Fruit fly (Drosophila melanogaster): ENCODE measurements around the gene CG12084.

CG12084 gene

DNA sequence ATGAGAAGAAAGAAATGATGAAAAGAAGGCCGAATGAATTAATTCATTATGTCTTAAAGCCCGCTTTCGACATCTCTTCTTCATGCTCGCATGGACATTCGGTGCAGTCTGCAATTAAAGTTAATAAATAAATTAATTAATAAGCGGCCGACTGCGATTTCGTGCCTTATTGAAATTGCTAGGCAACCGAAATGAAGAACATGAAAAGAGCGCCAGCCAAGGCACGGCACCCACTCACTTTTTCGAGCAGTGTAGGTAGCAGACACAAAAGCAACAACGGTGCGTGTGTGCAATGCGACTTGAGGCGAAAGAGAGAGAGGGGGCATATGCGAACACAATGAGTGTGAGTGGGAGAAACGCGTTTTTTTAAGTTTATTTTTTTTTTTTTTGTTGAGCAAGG is 32.0 kb downstream of the CG12084 start (continued):
- TF ChIP-seq CG9139 (GFP tag; optimal IDR thresholded peaks at IDR 0.05) (no peak), esn (GFP tag; optimal IDR thresholded peaks at IDR 0.05) (peak; percentile 65), Eip78C (GFP tag) (peak; percentile 87), CG31627 (GFP tag; optimal IDR thresholded peaks at IDR 0.05) (peak; percentile 46), CG8319 (GFP tag; optimal IDR thresholded peaks at IDR 0.05) (no peak), Ets21C (GFP tag; optimal IDR thresholded peaks at IDR 0.05) (peak; percentile 17), fd85E (GFP tag; optimal IDR thresholded peaks at IDR 0.05) (no peak), dac (GFP tag; optimal IDR thresholded peaks at IDR 0.05) (peak; percentile 53), Sox102F (GFP tag; optimal IDR thresholded peaks at IDR 0.05) (peak; percentile 52), Blimp-1 (GFP tag; optimal IDR thresholded peaks at IDR 0.05) (no peak), Smox (GFP tag; optimal IDR thresholded peaks at IDR 0.05) (peak; percentile 48)

DNA sequence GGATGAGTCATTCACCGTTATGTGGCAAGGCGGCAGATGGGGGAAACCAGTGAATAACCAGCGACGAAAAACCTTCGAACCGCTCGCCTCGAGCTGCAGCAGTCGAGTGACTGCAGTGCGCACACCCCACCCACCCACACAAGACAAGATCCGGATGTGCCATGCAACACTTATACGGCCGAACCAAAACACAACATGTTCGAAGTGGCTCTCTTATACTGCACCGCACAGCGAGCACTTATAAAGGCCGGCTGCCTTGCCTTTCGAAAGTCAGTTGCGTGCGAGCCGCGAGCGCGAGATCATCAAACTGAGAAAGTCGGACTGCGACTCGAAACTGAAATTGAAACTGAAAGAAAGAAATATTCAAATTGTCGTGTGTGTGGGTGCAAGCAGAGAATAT is 32.9 kb downstream of the CG12084 start, which contains the start of gene rho:
rho (plus strand) TSS at position 265 of the 400 bp plus-strand sequence.
- TF ChIP-seq CG1621 (tag; optimal IDR thresholded peaks at IDR 0.05) (peak; percentile 59), CG6276 (GFP tag; optimal IDR thresholded peaks at IDR 0.05) (no peak), Lpt (GFP tag; optimal IDR thresholded peaks at IDR 0.05) (peak; percentile 12), CG10631 (GFP tag; optimal IDR thresholded peaks at IDR 0.05) (no peak), CG11294 (GFP tag; IDR thresholded peaks at IDR 0.05) (peak; percentile 19; the same call in 1 of the 2 replicates), CG7368 (GFP tag; optimal IDR thresholded peaks at IDR 0.05) (no peak), esn (GFP tag; optimal IDR thresholded peaks at IDR 0.05) (peak; percentile 10), CG16779 (tag; optimal IDR thresholded peaks at IDR 0.05) (peak; percentile 27), CG32006 (GFP tag; optimal IDR thresholded peaks at IDR 0.05) (peak; percentile 11), Eip93F (GFP tag; optimal IDR thresholded peaks at IDR 0.05) (no peak), CG10669 (GFP tag; optimal IDR thresholded peaks at IDR 0.05) (peak; percentile 17), CG6163 (GFP tag; IDR thresholded peaks at IDR 0.05) (peak; percentile 67; the same call in 1 of the 3 replicates), CG6792 (GFP tag; optimal IDR thresholded peaks at IDR 0.05) (no peak), fd59A (GFP tag; optimal IDR thresholded peaks at IDR 0.05) (no peak), Sox15 (GFP tag; optimal IDR thresholded peaks at IDR 0.05) (no peak), OdsH (GFP tag; optimal IDR thresholded peaks at IDR 0.05) (no peak), Hr39 (GFP tag; optimal IDR thresholded peaks at IDR 0.05) (no peak), topi (GFP tag; optimal IDR thresholded peaks at IDR 0.05) (no peak), Eip75B (GFP tag; optimal IDR thresholded peaks at IDR 0.05) (no peak), Ets21C (GFP tag; optimal IDR thresholded peaks at IDR 0.05) (no peak), CG11762 (GFP tag; optimal IDR thresholded peaks at IDR 0.05; ENCODE audit: insufficient read depth) (no peak), spab (GFP tag; optimal IDR thresholded peaks at IDR 0.05) (no peak), Eip78C (GFP tag) (peak; percentile 71), Blimp-1 (GFP tag; optimal IDR thresholded peaks at IDR 0.05) (peak; percentile 14), fkh (GFP tag; optimal IDR thresholded peaks at IDR 0.05) (no peak), vri (GFP tag; optimal IDR thresholded peaks at IDR 0.05) (no peak), CG3919 (GFP tag; optimal IDR thresholded peaks at IDR 0.05) (peak; percentile 34), CG31627 (GFP tag; optimal IDR thresholded peaks at IDR 0.05) (no peak), Gug (GFP tag; IDR thresholded peaks at IDR 0.05) (no peak), CG6808 (GFP tag; optimal IDR thresholded peaks at IDR 0.05) (no peak), cyc (GFP tag; optimal IDR thresholded peaks at IDR 0.05) (no peak), dsx (GFP tag; optimal IDR thresholded peaks at IDR 0.05; ENCODE audit: poor library complexity, severe bottlenecking) (peak; percentile 85), ss (GFP tag; optimal IDR thresholded peaks at IDR 0.05) (peak; percentile 59 to 74), CG15336 (GFP tag; IDR thresholded peaks at IDR 0.05) (peak; percentile 60), CG8319 (GFP tag; optimal IDR thresholded peaks at IDR 0.05) (no peak), net (GFP tag; optimal IDR thresholded peaks at IDR 0.05) (peak; percentile 39), Ets96B (tag; optimal IDR thresholded peaks at IDR 0.05) (no peak), CG3032 (tag; optimal IDR thresholded peaks at IDR 0.05) (peak; percentile 14), Smox (GFP tag; optimal IDR thresholded peaks at IDR 0.05) (no peak), eg (GFP tag; IDR thresholded peaks at IDR 0.05) (peak; percentile 71; the same call in 2 of the 3 replicates), fd85E (GFP tag; optimal IDR thresholded peaks at IDR 0.05) (no peak), CG11902 (GFP tag; optimal IDR thresholded peaks at IDR 0.05) (no peak), Hr4 (GFP tag; optimal IDR thresholded peaks at IDR 0.05) (no peak), svp (GFP tag) (no peak), acj6 (GFP tag; optimal IDR thresholded peaks at IDR 0.05) (no peak), CG34406 (GFP tag; optimal IDR thresholded peaks at IDR 0.05) (no peak)

Data from whole organism, prepupa.